Fruit fly (Drosophila melanogaster) whole organism, embryonic: ENCODE data around the gene Or85a.

Experiments
- CG10274 ChIP-seq: fragments of 200-800 bp; sonication (Bioruptor generic); optimal IDR thresholded peaks from 3 replicates; lab custom pipeline; 2017; ENCODE audit warnings: missing biosample characterization, mild to moderate bottlenecking, missing genetic modification characterization
- CG11247 ChIP-seq: fragments of 200-800 bp; sonication (Bioruptor generic); IDR thresholded peaks from 2 replicates; pipeline ENCODE4 v1.3.6; 2022; ENCODE audit warnings: missing biosample characterization, missing genetic modification characterization
- CG17359 ChIP-seq: fragments of 200-800 bp; sonication (Bioruptor generic); optimal IDR thresholded peaks from 3 replicates; lab custom pipeline; 2018; ENCODE audit warnings: missing biosample characterization, mild to moderate bottlenecking, missing genetic modification characterization, moderate library complexity
- CG18262 ChIP-seq: fragments of 200-800 bp; optimal IDR thresholded peaks from 3 replicates; lab custom pipeline; 2019; ENCODE audit warnings: missing biosample characterization, mild to moderate bottlenecking, missing genetic modification characterization, moderate library complexity
- CG6254 ChIP-seq: fragments of 200-800 bp; sonication (Bioruptor generic); optimal IDR thresholded peaks from 3 replicates; lab custom pipeline; 2017; ENCODE audit warnings: mild to moderate bottlenecking, missing biosample characterization, missing genetic modification reagents, missing genetic modification characterization
- Dip2 ChIP-seq: fragments of 200-800 bp; sonication (Bioruptor generic); IDR thresholded peaks from 2 replicates; pipeline ENCODE4 v1.3.6; 2022; ENCODE audit warnings: missing biosample characterization, missing genetic modification characterization
- Hr78 ChIP-seq, 2 experiments: fragments of 200-800 bp in 1 of 2; fragments of >200 bp in 1 of 2; sonication (Bioruptor generic) in 1 of 2; optimal IDR thresholded peaks; 2 replicates each; lab custom pipeline; 2017 to 2019; ENCODE audit warnings: missing biosample characterization in 2 of 2, missing genetic modification characterization in 2 of 2, mild to moderate bottlenecking in 1 of 2, moderate library complexity in 1 of 2
- pan ChIP-seq, 4 experiments: fragments of >200 bp in 3 of 4; fragments of 200-800 bp in 1 of 4; sonication (Bioruptor generic) in 1 of 4; optimal IDR thresholded peaks in 3 of 4; IDR thresholded peaks in 1 of 4; 2 replicates each; pipeline versions ENCODE4 v1.3.6 to Lab custom; 2017 to 2022; ENCODE audit warnings: missing biosample characterization in 2 of 4, missing genetic modification characterization in 2 of 4, mixed read lengths in 1 of 4
- prd ChIP-seq, 3 experiments: fragments of >200 bp in 2 of 3; fragments of 200-800 bp in 1 of 3; sonication (Bioruptor generic) in 1 of 3; optimal IDR thresholded peaks in 2 of 3; IDR thresholded peaks in 1 of 3; 2 replicates in 2 of 3; 3 replicates in 1 of 3; pipeline versions ENCODE4 v1.3.6 to Lab custom; 2017 to 2022; ENCODE audit warnings: missing biosample characterization in 1 of 3, missing genetic modification characterization in 1 of 3
- z ChIP-seq: fragments of 200-800 bp; sonication (Bioruptor generic); IDR thresholded peaks from 3 replicates; pipeline ENCODE4 v1.3.6; 2022; ENCODE audit warnings: missing biosample characterization, missing genetic modification characterization

DNA sequence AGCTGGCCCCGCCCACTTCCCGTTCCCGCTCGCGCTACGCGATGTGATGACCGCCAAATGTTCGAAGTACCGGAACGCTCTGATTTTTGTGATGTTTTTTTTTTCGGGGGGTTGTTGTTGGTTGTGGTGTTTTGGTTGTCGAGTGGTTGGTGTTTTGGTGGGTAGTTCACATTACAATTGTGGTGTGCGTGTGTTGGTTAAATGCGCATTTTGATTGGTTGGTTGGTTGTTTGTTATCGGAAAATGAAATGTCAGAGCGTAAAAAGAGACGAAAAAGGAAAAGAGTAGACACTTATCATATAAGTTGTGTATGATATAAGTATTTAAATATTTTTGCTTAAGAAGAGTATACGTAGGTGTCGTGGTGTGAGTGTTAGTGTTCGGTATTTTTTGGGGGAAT lies 47.0 kb downstream of the Or85a start:
- TF ChIP-seq pan (optimal IDR thresholded peaks at IDR 0.05; lab: Kevin White, UChicago) = no peak
- TF ChIP-seq pan (GFP tag; optimal IDR thresholded peaks at IDR 0.05 in 1 of 2, IDR thresholded peaks at IDR 0.05 in 1 of 2) = no peak
- no peak for TF ChIP-seq Dip2 (GFP tag; lab: Robert Waterston, UW)
- TF ChIP-seq Hr78 (GFP tag; optimal IDR thresholded peaks at IDR 0.05; lab: Kevin White, UChicago) = no peak
- TF ChIP-seq CG10274 (GFP tag; lab: Kevin White, UChicago) = no peak
- no peak for TF ChIP-seq CG17359 (tag; lab: Kevin White, UChicago)
- no peak for TF ChIP-seq CG18262
- TF ChIP-seq z (GFP tag; lab: Robert Waterston, UW) = no peak
- TF ChIP-seq prd (optimal IDR thresholded peaks at IDR 0.05; lab: Kevin White, UChicago) = no peak
- TF ChIP-seq prd (GFP tag; IDR thresholded peaks at IDR 0.05; lab: Robert Waterston, UW) = no peak
- no peak for TF ChIP-seq CG11247 (GFP tag; lab: Robert Waterston, UW)
- TF ChIP-seq CG6254 (GFP tag; lab: Kevin White, UChicago) = no peak
